Worm (Caenorhabditis elegans) whole organism, young adult: ENCODE data around the gene C02H6.1.

Experiments
- B0019.2 ChIP-seq: fragments of 200-800 bp; sonication (Bioruptor generic); conservative IDR thresholded peaks from 2 replicates; pipeline ENCODE4 v1.3.6; 2022; ENCODE audit warnings: missing genetic modification reagents, missing genetic modification characterization, missing compliant biosample characterization
- B0035.1 ChIP-seq: sonication (generic microtip); optimal IDR thresholded peaks from 2 replicates; lab custom pipeline; 2016; ENCODE audit warnings: missing genetic modification characterization, mild to moderate bottlenecking, missing compliant biosample characterization, missing genotype, missing genetic modification reagents
- D2030.7 ChIP-seq: fragments of 200-800 bp; sonication (Bioruptor generic); IDR thresholded peaks from 2 replicates; pipeline ENCODE4 v1.3.6; 2022; ENCODE audit warnings: missing genetic modification reagents, missing genetic modification characterization, missing compliant biosample characterization
- F22D6.2 ChIP-seq: sonication (generic microtip); optimal IDR thresholded peaks from 2 replicates; lab custom pipeline; 2016; ENCODE audit warnings: mild to moderate bottlenecking, missing genetic modification characterization, missing compliant biosample characterization
- F52B5.7 ChIP-seq: sonication (generic microtip); optimal IDR thresholded peaks from 2 replicates; lab custom pipeline; 2016; ENCODE audit warnings: mild to moderate bottlenecking, missing genetic modification characterization, missing compliant biosample characterization
- F57C9.4 ChIP-seq: sonication (generic microtip); optimal IDR thresholded peaks from 2 replicates; lab custom pipeline; 2017; ENCODE audit warnings: mild to moderate bottlenecking, missing genetic modification characterization, missing compliant biosample characterization
- T26A5.8 ChIP-seq: sonication (generic microtip); optimal IDR thresholded peaks from 2 replicates; lab custom pipeline; 2016; ENCODE audit warnings: missing genetic modification characterization, missing compliant biosample characterization
- Y53F4B.3 ChIP-seq: fragments of 200-800 bp; sonication (Bioruptor generic); IDR thresholded peaks from 2 replicates; pipeline ENCODE4 v1.3.6; 2022; ENCODE audit warnings: missing genetic modification reagents, missing genetic modification characterization, missing compliant biosample characterization
- Y56A3A.18 ChIP-seq: fragments of 200-800 bp; sonication (Bioruptor generic); IDR thresholded peaks from 2 replicates; pipeline ENCODE4 v1.3.6; 2022; ENCODE audit warnings: missing genetic modification reagents, missing genetic modification characterization, missing compliant biosample characterization
- ZK185.1 ChIP-seq: sonication (generic microtip); optimal IDR thresholded peaks from 2 replicates; lab custom pipeline; 2016; ENCODE audit warnings: mild to moderate bottlenecking, missing genetic modification characterization, missing compliant biosample characterization; ENCODE audit not compliant: poor library complexity, severe bottlenecking
- ama-1 ChIP-seq, 3 experiments: fragments of 150-350 bp in 1 of 3; sonication (generic microtip) in 2 of 3; optimal IDR thresholded peaks; 2 replicates each; lab custom pipeline; 2014 to 2018; ENCODE audit warnings: missing biosample characterization in 2 of 3, missing genetic modification characterization in 2 of 3, missing genetic modification reagents in 2 of 3
- athp-1 ChIP-seq: sonication (generic microtip); optimal IDR thresholded peaks from 2 replicates; lab custom pipeline; 2017; ENCODE audit warnings: mild to moderate bottlenecking, missing genetic modification characterization, missing compliant biosample characterization
- cebp-1 ChIP-seq, 2 experiments: fragments of 200-800 bp in 1 of 2; sonication (Bioruptor generic) in 1 of 2; sonication (generic microtip) in 1 of 2; IDR thresholded peaks in 1 of 2; optimal IDR thresholded peaks in 1 of 2; 2 replicates each; pipeline versions ENCODE4 v1.3.6 to Lab custom; 2017 to 2022; ENCODE audit warnings: missing compliant biosample characterization in 2 of 2, missing genetic modification characterization in 2 of 2, mild to moderate bottlenecking in 1 of 2, missing genetic modification reagents in 1 of 2, moderate library complexity in 1 of 2
- ceh-40 ChIP-seq: fragments of 200-800 bp; sonication (Bioruptor generic); IDR thresholded peaks from 2 replicates; pipeline ENCODE4 v1.3.6; 2022; ENCODE audit warnings: missing genetic modification characterization, missing compliant biosample characterization
- ceh-58 ChIP-seq: fragments of 200-800 bp; sonication (Bioruptor generic); IDR thresholded peaks from 2 replicates; pipeline ENCODE4 v1.3.6; 2022; ENCODE audit warnings: missing genetic modification characterization, missing compliant biosample characterization
- die-1 ChIP-seq: sonication (generic microtip); optimal IDR thresholded peaks from 2 replicates; lab custom pipeline; 2016; ENCODE audit warnings: missing genotype, mild to moderate bottlenecking, missing genetic modification characterization, missing compliant biosample characterization
- dpl-1 ChIP-seq: fragments of 150-350 bp; optimal IDR thresholded peaks from 2 replicates; lab custom pipeline; 2014; ENCODE audit warnings: missing biosample characterization, missing genetic modification reagents, missing genetic modification characterization
- egrh-3 ChIP-seq: fragments of 200-800 bp; sonication (Bioruptor generic); IDR thresholded peaks from 2 replicates; pipeline ENCODE4 v1.3.6; 2022; ENCODE audit warnings: missing genetic modification reagents, missing genetic modification characterization, missing compliant biosample characterization
- ekl-4 ChIP-seq: fragments of 200-800 bp; sonication (Bioruptor generic); IDR thresholded peaks from 2 replicates; pipeline ENCODE4 v1.3.6; 2022; ENCODE audit warnings: missing genetic modification reagents, missing genetic modification characterization, missing compliant biosample characterization
- hmg-1.2 ChIP-seq: fragments of 200-800 bp; sonication (Bioruptor generic); IDR thresholded peaks from 2 replicates; pipeline ENCODE4 v1.3.6; 2022; ENCODE audit warnings: missing genetic modification reagents, missing genetic modification characterization, missing compliant biosample characterization
- hrde-1 ChIP-seq: sonication (generic microtip); optimal IDR thresholded peaks from 2 replicates; lab custom pipeline; 2016; ENCODE audit warnings: missing genetic modification characterization, mild to moderate bottlenecking, missing compliant biosample characterization, moderate library complexity, missing genotype, missing genetic modification reagents, borderline replicate concordance
- lsl-1 ChIP-seq: fragments of 200-800 bp; sonication (Bioruptor generic); optimal IDR thresholded peaks from 2 replicates; lab custom pipeline; 2018; ENCODE audit warnings: mild to moderate bottlenecking, missing genetic modification characterization, moderate library complexity, missing compliant biosample characterization
- madf-3 ChIP-seq: fragments of 200-800 bp; sonication (Bioruptor generic); IDR thresholded peaks from 2 replicates; pipeline ENCODE4 v1.3.6; 2022; ENCODE audit warnings: missing genetic modification reagents, missing genetic modification characterization, missing compliant biosample characterization
- mxl-1 ChIP-seq: sonication (generic microtip); optimal IDR thresholded peaks from 2 replicates; lab custom pipeline; 2016; ENCODE audit warnings: missing genetic modification characterization, missing compliant biosample characterization
- nfya-1 ChIP-seq: sonication (generic microtip); optimal IDR thresholded peaks from 2 replicates; lab custom pipeline; 2017; ENCODE audit warnings: antibody characterized with exemption, missing compliant biosample characterization, missing genetic modification characterization, borderline replicate concordance; ENCODE audit not compliant: insufficient read depth
- nhr-27 ChIP-seq: fragments of 200-800 bp; sonication (Bioruptor generic); optimal IDR thresholded peaks from 2 replicates; lab custom pipeline; 2018; ENCODE audit warnings: mild to moderate bottlenecking, missing genetic modification characterization, moderate library complexity, missing compliant biosample characterization
- pbrm-1 ChIP-seq: fragments of 200-800 bp; sonication (Bioruptor generic); IDR thresholded peaks from 2 replicates; pipeline ENCODE4 v1.3.6; 2022; ENCODE audit warnings: missing genetic modification reagents, missing genetic modification characterization, missing compliant biosample characterization
- rcor-1 ChIP-seq: fragments of 200-800 bp; sonication (Bioruptor generic); IDR thresholded peaks from 2 replicates; pipeline ENCODE4 v1.3.6; 2022; ENCODE audit warnings: missing genetic modification reagents, missing genetic modification characterization, missing compliant biosample characterization
- snpc-1.1 ChIP-seq: sonication (generic microtip); optimal IDR thresholded peaks from 2 replicates; lab custom pipeline; 2017; ENCODE audit warnings: missing genetic modification characterization, mild to moderate bottlenecking, missing compliant biosample characterization, antibody characterized with exemption, moderate library complexity, missing genotype, missing genetic modification reagents; ENCODE audit not compliant: insufficient read depth
- sptf-2 ChIP-seq: fragments of 200-800 bp; sonication (Bioruptor generic); optimal IDR thresholded peaks from 2 replicates; lab custom pipeline; 2018; ENCODE audit warnings: mild to moderate bottlenecking, missing genetic modification characterization, missing compliant biosample characterization
- ztf-18 ChIP-seq: sonication (generic microtip); optimal IDR thresholded peaks from 2 replicates; lab custom pipeline; 2016; ENCODE audit warnings: missing genotype, mild to moderate bottlenecking, missing genetic modification characterization, missing compliant biosample characterization

C02H6.1 gene

ce11 chrV:7431016-7431415, 41.3 kb upstream of the C02H6.1 start, which contains the start of gene srw-71:
Gene srw-71 (minus strand): TSS chrV:7431116.
- TF ChIP-seq sptf-2 (GFP tag; lab: Kevin White, UChicago), result no peak
- TF ChIP-seq ceh-58 (GFP tag; lab: Robert Waterston, UW), result no peak
- TF ChIP-seq ekl-4 (GFP tag; lab: Robert Waterston, UW), result no peak
- no peak for TF ChIP-seq Y53F4B.3 (GFP tag; lab: Robert Waterston, UW)
- TF ChIP-seq B0035.1 (tag; lab: Kevin White, UChicago), result no peak
- no peak for TF ChIP-seq pbrm-1
- TF ChIP-seq ceh-40 (GFP tag; lab: Robert Waterston, UW), result no peak
- no peak for TF ChIP-seq athp-1 (tag; lab: Kevin White, UChicago)
- no peak for TF ChIP-seq hrde-1 (tag; lab: Kevin White, UChicago)
- TF ChIP-seq snpc-1.1 (tag; lab: Kevin White, UChicago), result no peak
- no peak for TF ChIP-seq T26A5.8 (tag; lab: Kevin White, UChicago)
- TF ChIP-seq cebp-1 (GFP tag; IDR thresholded peaks at IDR 0.05; lab: Robert Waterston, UW), result no peak
- TF ChIP-seq cebp-1 (tag; optimal IDR thresholded peaks at IDR 0.05; lab: Kevin White, UChicago), result no peak
- TF ChIP-seq nhr-27 (tag; lab: Kevin White, UChicago), result no peak
- no peak for TF ChIP-seq dpl-1 (GFP tag; lab: Kevin White, UChicago)
- TF ChIP-seq D2030.7, result no peak
- TF ChIP-seq F52B5.7 (tag; lab: Kevin White, UChicago), result no peak
- TF ChIP-seq nfya-1, result no peak

ce11 chrV:7428880-7429279, 39.2 kb upstream of the C02H6.1 start, which contains the start of gene srw-69:
Gene srw-69 (minus strand): TSS chrV:7428980.
- TF ChIP-seq F52B5.7 (tag; lab: Kevin White, UChicago) (no peak), F57C9.4 (tag; lab: Kevin White, UChicago) (no peak), ama-1 (optimal IDR thresholded peaks at IDR 0.05; lab: Kevin White, UChicago) (no peak), ama-1 (GFP tag; optimal IDR thresholded peaks at IDR 0.05; lab: Kevin White, UChicago) (no peak)

DNA sequence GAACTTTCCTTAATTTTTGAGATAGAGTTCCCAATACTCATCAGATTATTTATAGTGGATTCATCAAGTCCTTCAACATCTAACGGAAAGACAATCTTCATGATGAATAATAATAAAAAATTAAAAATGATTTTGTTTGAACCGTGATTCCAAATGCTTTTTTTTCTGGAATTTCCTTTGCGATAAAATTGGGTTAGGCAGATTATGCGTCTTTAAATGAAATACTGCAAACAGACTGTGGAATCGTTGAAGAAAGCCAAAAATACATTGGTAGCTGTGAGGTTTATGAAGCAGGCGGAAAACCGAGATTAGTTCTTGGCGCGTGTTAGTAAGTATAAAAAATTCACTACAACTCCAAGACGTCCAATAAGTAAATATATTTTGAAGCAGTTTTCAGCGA, 36.9 kb upstream of the C02H6.1 start, which contains the start of gene srw-68:
TSS of gene srw-68 (minus strand) at position 101 of the 400 bp plus-strand sequence.
- TF ChIP-seq hmg-1.2 (GFP tag; lab: Robert Waterston, UW), result no peak
- TF ChIP-seq dpl-1 (GFP tag; lab: Kevin White, UChicago), result no peak
- no peak for TF ChIP-seq rcor-1 (GFP tag; lab: Robert Waterston, UW)
- TF ChIP-seq mxl-1, result no peak
- no peak for TF ChIP-seq sptf-2 (GFP tag; lab: Kevin White, UChicago)
- TF ChIP-seq Y56A3A.18 (GFP tag; lab: Robert Waterston, UW), result no peak
- TF ChIP-seq ztf-18 (tag; lab: Kevin White, UChicago), result no peak
- no peak for TF ChIP-seq lsl-1
- no peak for TF ChIP-seq egrh-3
- no peak for TF ChIP-seq ZK185.1 (tag; lab: Kevin White, UChicago)
- no peak for TF ChIP-seq B0019.2 (GFP tag; lab: Robert Waterston, UW)
- no peak for TF ChIP-seq nhr-27 (tag; lab: Kevin White, UChicago)
- no peak for TF ChIP-seq F22D6.2
- TF ChIP-seq madf-3 (GFP tag; lab: Robert Waterston, UW), result no peak
- no peak for TF ChIP-seq ceh-58 (GFP tag; lab: Robert Waterston, UW)
- TF ChIP-seq, all 124 proteins: peak for 0

- TF ChIP-seq die-1 (tag; lab: Kevin White, UChicago), result no peak
- TF ChIP-seq, all 124 proteins: peak for 0
Observed at ce11 chrV:7424336-7424735, 34.7 kb upstream of the C02H6.1 start, which contains the start of gene F18E3.10. Gene F18E3.10 (minus strand): TSS chrV:7424436.
